Fruit fly (Drosophila melanogaster): ENCODE results near the gene Nsf2.
A peak's percentile ranks its signal among the peaks of the same experiment; 100 is the strongest.

Gene Nsf2

dm6 chr3R:13802057-13802817 lies 35.6 kb downstream of the Nsf2 start:
- TF ChIP-seq Myc (optimal IDR thresholded peaks at IDR 0.05) (no peak), fru (GFP tag; optimal IDR thresholded peaks at IDR 0.05) (no peak), brk (GFP tag; optimal IDR thresholded peaks at IDR 0.05) (no peak), Hnf4 (GFP tag; optimal IDR thresholded peaks at IDR 0.05) (no peak), Vsx2 (GFP tag; optimal IDR thresholded peaks at IDR 0.05; ENCODE audit: partially characterized antibody) (no peak), usp (GFP tag; optimal IDR thresholded peaks at IDR 0.05) (no peak), tai (GFP tag; optimal IDR thresholded peaks at IDR 0.05) (no peak), Hr83 (GFP tag; optimal IDR thresholded peaks at IDR 0.05; ENCODE audit: poor library complexity, severe bottlenecking) (no peak), CG9705 (GFP tag; optimal IDR thresholded peaks at IDR 0.05) (no peak), br (GFP tag; optimal IDR thresholded peaks at IDR 0.05) (no peak), dsf (GFP tag; optimal IDR thresholded peaks at IDR 0.05; ENCODE audit: borderline replicate concordance) (no peak), dmrt93B (GFP tag; optimal IDR thresholded peaks at IDR 0.05) (no peak)

dm6 chr3R:13801184-13802056 lies 36.4 kb downstream of the Nsf2 start:
- TF ChIP-seq Sp1 (GFP tag; optimal IDR thresholded peaks at IDR 0.05) = no peak
- TF ChIP-seq Vsx2 (GFP tag; optimal IDR thresholded peaks at IDR 0.05; ENCODE audit: partially characterized antibody) = peak; percentile 16

- TF ChIP-seq tai (GFP tag; optimal IDR thresholded peaks at IDR 0.05) = no peak
- TF ChIP-seq GATAd (GFP tag; optimal IDR thresholded peaks at IDR 0.05) = no peak
- no peak for TF ChIP-seq dl (GFP tag; optimal IDR thresholded peaks at IDR 0.05; ENCODE audit: insufficient read depth in 1 of 2, partially characterized antibody in 2 of 2)
- TF ChIP-seq foxo (GFP tag; optimal IDR thresholded peaks at IDR 0.05) = peak in 1 of 2 experiments; percentile 73
- no peak for TF ChIP-seq CG32264 (GFP tag; optimal IDR thresholded peaks at IDR 0.05)
- TF ChIP-seq ey (GFP tag; optimal IDR thresholded peaks at IDR 0.05) = peak; percentile 47
- TF ChIP-seq rgr (GFP tag; optimal IDR thresholded peaks at IDR 0.05) = peak; percentile 78
- TF ChIP-seq jim (GFP tag; optimal IDR thresholded peaks at IDR 0.05) = no peak
- TF ChIP-seq fru (GFP tag; optimal IDR thresholded peaks at IDR 0.05) = peak; percentile 71
- peak; percentile 24 for TF ChIP-seq brk (GFP tag; optimal IDR thresholded peaks at IDR 0.05)
- TF ChIP-seq pan (optimal IDR thresholded peaks at IDR 0.05) = no peak
- peak; percentile 0 for TF ChIP-seq woc (GFP tag; optimal IDR thresholded peaks at IDR 0.05)
- no peak for TF ChIP-seq Jra (GFP tag; optimal IDR thresholded peaks at IDR 0.05)
- no peak for TF ChIP-seq CrebA (GFP tag; optimal IDR thresholded peaks at IDR 0.05; ENCODE audit: borderline replicate concordance)
- no peak for TF ChIP-seq N (GFP tag; optimal IDR thresholded peaks at IDR 0.05)
- no peak for TF ChIP-seq Mio (GFP tag; optimal IDR thresholded peaks at IDR 0.05)
- TF ChIP-seq usp (GFP tag; optimal IDR thresholded peaks at IDR 0.05) = no peak
- no peak for TF ChIP-seq lola (GFP tag; optimal IDR thresholded peaks at IDR 0.05)
- no peak for TF ChIP-seq Rel (GFP tag; optimal IDR thresholded peaks at IDR 0.05)
- no peak for TF ChIP-seq Rel (tag; optimal IDR thresholded peaks at IDR 0.05)
- TF ChIP-seq Sp1 (GFP tag; optimal IDR thresholded peaks at IDR 0.05) = peak; percentile 79
- TF ChIP-seq Abd-B (GFP tag; optimal IDR thresholded peaks at IDR 0.05) = no peak
- no peak for TF ChIP-seq dsf (GFP tag; optimal IDR thresholded peaks at IDR 0.05; ENCODE audit: borderline replicate concordance)
- TF ChIP-seq Myc (optimal IDR thresholded peaks at IDR 0.05) = no peak
- no peak for TF ChIP-seq Dfd (GFP tag; optimal IDR thresholded peaks at IDR 0.05)
- TF ChIP-seq HLH106 (tag; optimal IDR thresholded peaks at IDR 0.05) = peak; percentile 54
- TF ChIP-seq OdsH (GFP tag; optimal IDR thresholded peaks at IDR 0.05) = peak; percentile 58
- no peak for TF ChIP-seq Hr78 (GFP tag; optimal IDR thresholded peaks at IDR 0.05)
- no peak for TF ChIP-seq Dif (GFP tag; optimal IDR thresholded peaks at IDR 0.05; ENCODE audit: partially characterized antibody)
- TF ChIP-seq h (GFP tag; optimal IDR thresholded peaks at IDR 0.05) = peak; percentile 73
- TF ChIP-seq CG9705 (GFP tag; optimal IDR thresholded peaks at IDR 0.05) = peak; percentile 50
- TF ChIP-seq Vsx2 (GFP tag; optimal IDR thresholded peaks at IDR 0.05; ENCODE audit: partially characterized antibody) = peak; percentile 23
- TF ChIP-seq psq (GFP tag; optimal IDR thresholded peaks at IDR 0.05) = peak; percentile 63
- TF ChIP-seq Hr83 (GFP tag; optimal IDR thresholded peaks at IDR 0.05; ENCODE audit: poor library complexity, severe bottlenecking) = no peak
- peak; percentile 53 for TF ChIP-seq br (GFP tag; optimal IDR thresholded peaks at IDR 0.05)
- TF ChIP-seq dmrt93B (GFP tag; optimal IDR thresholded peaks at IDR 0.05) = peak; percentile 27
- no peak for TF ChIP-seq sage (GFP tag; optimal IDR thresholded peaks at IDR 0.05)
- TF ChIP-seq sv (GFP tag; optimal IDR thresholded peaks at IDR 0.05) = peak; percentile 75
- peak; percentile 34 for TF ChIP-seq Hnf4 (GFP tag; optimal IDR thresholded peaks at IDR 0.05)
Measured at dm6 chr3R:13800430-13800848, 37.4 kb downstream of the Nsf2 start.

Measured in whole organism, wandering third instar larva.